Worm (Caenorhabditis elegans): ENCODE results near the gene nspb-6.

The nspb-6 gene

DNA sequence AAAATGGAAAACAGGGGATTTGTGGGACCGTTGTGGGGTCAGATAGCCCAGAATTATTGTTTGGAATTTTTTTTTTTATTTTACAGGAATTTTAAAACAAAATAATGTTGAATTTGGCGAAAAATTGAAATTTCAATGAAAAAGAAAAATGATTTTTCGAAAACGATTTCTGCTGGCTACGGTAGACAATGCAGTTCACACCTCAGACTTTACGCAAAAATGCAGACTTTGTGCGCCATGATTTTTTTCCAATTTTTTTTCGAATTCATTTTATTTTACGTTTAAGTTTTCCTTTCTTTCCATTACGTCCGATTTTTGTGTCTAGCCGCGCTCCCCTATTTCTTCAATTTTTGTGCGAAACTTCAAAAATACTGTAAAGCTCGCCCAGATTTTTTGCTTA lies 44.6 kb downstream of the nspb-6 start:
- TF ChIP-seq unc-62 (GFP tag; optimal IDR thresholded peaks at IDR 0.05) = no peak

DNA sequence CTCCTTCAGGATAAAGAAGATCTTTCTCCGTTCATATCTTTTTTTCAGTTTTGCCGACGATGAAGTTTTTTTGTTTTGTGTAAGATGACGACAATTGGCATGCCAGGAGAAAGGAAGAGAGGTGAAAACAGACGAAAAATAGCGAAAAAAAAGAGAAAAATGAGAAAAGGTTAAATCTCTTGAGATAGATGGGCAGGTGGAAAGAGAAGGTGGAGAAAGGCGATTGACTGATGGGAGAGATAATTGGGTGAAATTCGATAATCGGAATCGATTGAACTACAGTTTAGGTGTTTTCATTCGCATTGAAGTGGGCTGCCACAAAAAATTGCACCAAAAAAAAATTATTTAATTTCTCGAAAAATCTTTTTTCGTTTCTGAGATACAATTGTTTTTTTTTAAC lies 45.3 kb downstream of the nspb-6 start:
- no peak for TF ChIP-seq unc-62 (GFP tag; optimal IDR thresholded peaks at IDR 0.05)

DNA sequence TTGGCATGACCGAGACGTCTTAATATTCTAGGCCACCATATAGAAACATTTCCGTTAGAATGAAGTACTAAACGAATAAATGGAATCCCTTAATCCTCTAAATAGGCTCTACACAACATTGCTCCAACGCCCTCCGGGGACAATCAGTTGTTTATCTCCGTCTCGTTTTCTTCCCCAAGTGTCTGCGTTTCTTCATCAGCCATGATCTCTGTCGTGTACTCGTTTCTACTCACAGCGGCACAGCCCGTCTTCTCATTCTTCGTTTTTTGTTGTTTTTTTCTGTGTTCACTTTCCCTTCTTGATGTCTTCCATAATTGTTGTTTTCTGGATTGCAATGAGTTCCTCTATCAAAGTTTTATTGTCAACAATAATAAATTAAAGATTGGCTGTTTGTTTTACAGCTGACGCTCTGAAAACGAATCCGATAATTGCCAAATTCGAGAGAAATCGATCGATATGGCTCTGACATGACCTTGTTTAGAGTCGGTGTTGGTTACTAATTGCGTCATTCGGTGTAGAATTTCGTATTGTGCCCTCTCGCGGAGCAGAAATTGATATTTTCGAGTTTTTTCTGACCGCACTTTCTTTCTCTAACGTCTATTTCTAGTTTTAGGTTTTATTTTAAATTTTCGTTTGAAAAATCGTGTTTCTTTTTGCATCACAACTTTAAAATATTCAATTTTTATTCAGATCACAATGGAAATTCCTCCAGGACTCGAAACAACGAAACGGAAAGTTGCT lies 46.1 kb downstream of the nspb-6 start, which contains the start of gene pfkb-1.2:
Gene pfkb-1.2 (plus strand): TSS at position 691 of the 741 bp plus-strand sequence.
- no peak for TF ChIP-seq unc-62 (GFP tag; optimal IDR thresholded peaks at IDR 0.05)

DNA sequence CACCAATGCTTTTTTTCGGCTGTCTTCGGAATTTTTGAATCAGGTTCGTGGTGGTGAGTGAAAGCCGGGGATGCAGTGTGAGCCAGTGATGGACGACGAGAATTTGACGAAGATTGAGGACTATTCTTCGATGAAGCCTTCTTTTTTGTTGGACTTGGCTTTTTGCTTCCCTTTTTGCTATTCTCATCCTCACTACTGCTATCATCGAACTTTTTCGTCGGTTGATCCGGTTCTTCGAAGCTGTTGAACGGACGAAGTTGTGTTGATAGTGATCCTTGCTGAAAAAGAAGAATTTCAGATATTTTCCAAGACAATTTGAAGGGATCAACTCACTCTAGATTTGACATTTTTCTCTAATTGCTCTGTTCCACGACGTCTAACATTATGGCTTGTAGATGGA lies 48.9 kb downstream of the nspb-6 start:
- TF ChIP-seq unc-62 (GFP tag; optimal IDR thresholded peaks at IDR 0.05) = no peak

DNA sequence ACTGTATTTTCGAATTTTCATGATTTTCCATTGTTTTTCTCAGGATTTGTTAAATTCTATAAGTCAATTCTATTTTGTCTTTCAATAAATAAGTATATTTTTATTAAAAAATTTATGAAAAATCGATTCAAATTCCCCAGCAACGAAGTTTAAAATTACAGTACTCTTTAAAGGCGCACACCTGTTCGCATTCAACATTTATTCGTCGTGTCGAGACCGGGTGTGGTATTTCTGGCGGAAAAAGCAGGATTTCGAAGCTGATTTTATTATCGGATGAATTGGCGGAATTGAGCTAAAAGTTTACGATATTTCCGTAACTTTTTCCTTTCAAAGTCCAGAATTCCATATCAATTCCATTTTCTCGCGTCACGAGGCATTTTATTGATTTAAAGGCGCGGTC lies 50.2 kb downstream of the nspb-6 start:
- TF ChIP-seq unc-62 (GFP tag; optimal IDR thresholded peaks at IDR 0.05) = no peak
